Worm (Caenorhabditis elegans): Measurements from ENCODE around the gene ckc-1.

Gene ckc-1

DNA sequence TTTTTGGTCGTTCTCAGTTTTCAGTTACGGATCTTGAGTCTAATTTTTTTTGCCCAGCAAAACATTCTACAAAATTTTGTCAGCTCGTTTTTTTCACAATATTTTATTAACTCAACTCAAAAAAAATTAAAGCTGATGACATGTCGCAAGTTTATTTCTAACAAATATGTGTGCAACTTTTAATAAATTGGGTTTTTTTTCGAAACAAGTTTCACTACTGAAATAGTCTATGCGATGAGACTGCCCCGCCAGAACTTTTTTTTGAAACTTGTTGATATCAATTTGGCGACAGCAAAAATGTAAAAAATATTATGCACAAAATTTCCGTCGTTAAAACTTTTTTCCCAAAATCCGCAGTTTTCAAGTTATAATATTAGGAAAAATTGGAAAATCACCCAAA lies 46.8 kb downstream of the ckc-1 start, which contains the start of gene C18B2.2:
C18B2.2 (plus strand) TSS at position 301 of the 400 bp plus-strand sequence.
- TF ChIP-seq F13C5.2 (tag; optimal IDR thresholded peaks at IDR 0.05) (no peak), sea-1 (GFP tag; conservative IDR thresholded peaks at IDR 0.05) (no peak), ets-7 (tag; optimal IDR thresholded peaks at IDR 0.05) (no peak), ceh-13 (GFP tag; optimal IDR thresholded peaks at IDR 0.05) (no peak), pes-1 (GFP tag; IDR thresholded peaks at IDR 0.05) (no peak), B0310.2 (tag; optimal IDR thresholded peaks at IDR 0.05) (no peak), flt-1 (GFP tag; IDR thresholded peaks at IDR 0.05) (no peak), tbx-37 (GFP tag; conservative IDR thresholded peaks at IDR 0.05) (no peak), hnd-1 (tag; optimal IDR thresholded peaks at IDR 0.05) (no peak), scrt-1 (GFP tag; IDR thresholded peaks at IDR 0.05) (no peak), tra-4 (tag; optimal IDR thresholded peaks at IDR 0.05) (no peak), ceh-36 (tag; optimal IDR thresholded peaks at IDR 0.05) (no peak), ama-1 (optimal IDR thresholded peaks at IDR 0.05) (no peak), tbx-11 (GFP tag; IDR thresholded peaks at IDR 0.05) (no peak), hmg-4 (GFP tag; optimal IDR thresholded peaks at IDR 0.05) (no peak), hmbx-1 (tag; optimal IDR thresholded peaks at IDR 0.05) (no peak), aly-1 (tag; optimal IDR thresholded peaks at IDR 0.05) (no peak)

DNA sequence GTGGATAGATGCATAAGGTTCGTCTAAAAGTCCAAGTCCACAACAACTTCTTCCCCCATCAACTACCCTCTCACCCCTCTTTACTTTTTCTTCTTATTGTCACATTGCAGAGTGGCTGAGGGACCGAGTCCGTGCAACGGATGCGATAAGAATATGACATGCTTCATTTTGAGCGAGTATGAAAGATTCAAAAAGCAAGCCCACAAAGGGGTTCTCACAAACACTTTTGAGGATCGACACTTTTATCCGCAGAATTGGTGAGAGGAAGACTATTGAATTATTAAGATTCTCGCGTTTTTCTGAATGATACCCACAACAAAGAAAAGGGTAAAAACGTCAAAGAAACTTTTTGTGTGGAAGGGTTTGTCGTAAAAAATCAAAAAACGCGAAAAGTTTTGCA lies 49.2 kb downstream of the ckc-1 start:
- no peak for TF ChIP-seq sea-1 (GFP tag; conservative IDR thresholded peaks at IDR 0.05)
- TF ChIP-seq F13C5.2 (tag; optimal IDR thresholded peaks at IDR 0.05), result no peak
- no peak for TF ChIP-seq hmg-4 (GFP tag; optimal IDR thresholded peaks at IDR 0.05)
- no peak for TF ChIP-seq scrt-1 (GFP tag; IDR thresholded peaks at IDR 0.05)
- TF ChIP-seq flt-1 (GFP tag; IDR thresholded peaks at IDR 0.05), result no peak
- TF ChIP-seq ama-1 (optimal IDR thresholded peaks at IDR 0.05), result no peak
- TF ChIP-seq hmbx-1 (tag; optimal IDR thresholded peaks at IDR 0.05), result no peak
- TF ChIP-seq tbx-11 (GFP tag; IDR thresholded peaks at IDR 0.05), result no peak
- TF ChIP-seq tra-4 (tag; optimal IDR thresholded peaks at IDR 0.05), result no peak
- TF ChIP-seq ets-7 (tag; optimal IDR thresholded peaks at IDR 0.05), result no peak
- no peak for TF ChIP-seq ceh-36 (tag; optimal IDR thresholded peaks at IDR 0.05)
- TF ChIP-seq aly-1 (tag; optimal IDR thresholded peaks at IDR 0.05), result no peak
- TF ChIP-seq tbx-37 (GFP tag; conservative IDR thresholded peaks at IDR 0.05), result no peak
- no peak for TF ChIP-seq ceh-13 (GFP tag; optimal IDR thresholded peaks at IDR 0.05)
- no peak for TF ChIP-seq hnd-1 (tag; optimal IDR thresholded peaks at IDR 0.05)
- TF ChIP-seq B0310.2 (tag; optimal IDR thresholded peaks at IDR 0.05), result no peak
- no peak for TF ChIP-seq pes-1 (GFP tag; IDR thresholded peaks at IDR 0.05)

DNA sequence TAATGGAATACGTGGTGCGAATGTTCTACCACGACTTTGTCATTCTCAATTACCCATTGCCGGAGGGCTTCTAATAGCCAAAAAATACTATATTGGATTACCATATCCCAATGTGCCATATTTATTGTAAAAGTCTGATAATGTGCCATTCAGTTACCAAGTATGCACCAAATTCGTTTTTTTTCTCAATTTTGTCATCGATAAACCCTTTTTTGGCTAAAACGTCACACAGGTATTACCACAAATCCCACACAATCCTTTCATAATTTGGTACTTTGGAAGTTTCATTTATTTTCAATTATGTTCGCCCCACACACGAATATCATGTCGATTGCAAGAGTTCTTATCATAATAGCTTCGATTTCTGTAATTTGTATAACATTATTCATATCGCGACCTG lies 51.6 kb downstream of the ckc-1 start, which contains the start of gene vep-2:
vep-2 (plus strand) TSS at position 301 of the 400 bp plus-strand sequence.
- TF ChIP-seq ceh-36 (tag; optimal IDR thresholded peaks at IDR 0.05), result no peak
